Fruit fly (Drosophila melanogaster) whole organism, prepupa: Measurements from ENCODE around the gene Ucp4B.

ENCODE experiments used
- Blimp-1 ChIP-seq: fragments of 200-800 bp; sonication (Bioruptor generic); optimal IDR thresholded peaks from 3 replicates; lab custom pipeline; 2017; ENCODE audit warnings: missing biosample characterization, missing genetic modification characterization, mild to moderate bottlenecking, moderate library complexity, missing genetic modification reagents
- CG10631 ChIP-seq: fragments of 200-800 bp; sonication (Bioruptor generic); optimal IDR thresholded peaks from 2 replicates; lab custom pipeline; 2016; ENCODE audit warnings: missing biosample characterization, missing genetic modification characterization
- CG10669 ChIP-seq: fragments of 200-800 bp; sonication (Bioruptor generic); optimal IDR thresholded peaks from 3 replicates; lab custom pipeline; 2018; ENCODE audit warnings: missing biosample characterization, mild to moderate bottlenecking, missing genetic modification characterization, moderate library complexity
- CG11762 ChIP-seq: fragments of 200-800 bp; sonication (Bioruptor generic); optimal IDR thresholded peaks from 3 replicates; lab custom pipeline; 2016; ENCODE audit warnings: missing biosample characterization, missing genetic modification characterization; ENCODE audit not compliant: insufficient read depth
- CG11902 ChIP-seq: fragments of 200-800 bp; sonication (Bioruptor generic); optimal IDR thresholded peaks from 3 replicates; lab custom pipeline; 2016; ENCODE audit warnings: missing biosample characterization, missing genetic modification characterization
- CG15336 ChIP-seq: fragments of 200-800 bp; sonication (Bioruptor generic); IDR thresholded peaks from 2 replicates; pipeline ENCODE4 v1.3.6; 2022; ENCODE audit warnings: missing biosample characterization, missing genetic modification characterization
- CG1621 ChIP-seq: fragments of 200-800 bp; sonication (Bioruptor generic); optimal IDR thresholded peaks from 3 replicates; lab custom pipeline; 2018; ENCODE audit warnings: missing biosample characterization, mild to moderate bottlenecking, missing genetic modification characterization
- CG16779 ChIP-seq: fragments of 200-800 bp; sonication (Bioruptor generic); optimal IDR thresholded peaks from 3 replicates; lab custom pipeline; 2017; ENCODE audit warnings: missing biosample characterization, mild to moderate bottlenecking, missing genetic modification characterization
- CG3032 ChIP-seq: fragments of 200-800 bp; optimal IDR thresholded peaks from 2 replicates; lab custom pipeline; 2019; ENCODE audit warnings: missing biosample characterization, mild to moderate bottlenecking, missing genetic modification characterization, moderate library complexity
- CG31627 ChIP-seq: fragments of 200-800 bp; sonication (Bioruptor generic); optimal IDR thresholded peaks from 3 replicates; lab custom pipeline; 2016; ENCODE audit warnings: missing biosample characterization, missing genetic modification characterization
- CG32006 ChIP-seq: fragments of 200-800 bp; sonication (Bioruptor generic); optimal IDR thresholded peaks from 3 replicates; lab custom pipeline; 2017; ENCODE audit warnings: missing biosample characterization, mild to moderate bottlenecking, missing genetic modification characterization
- CG3919 ChIP-seq: fragments of 200-800 bp; sonication (Bioruptor generic); optimal IDR thresholded peaks from 3 replicates; lab custom pipeline; 2016; ENCODE audit warnings: missing biosample characterization, missing genetic modification characterization
- CG4318 ChIP-seq: fragments of 200-800 bp; sonication (Bioruptor generic); optimal IDR thresholded peaks from 3 replicates; lab custom pipeline; 2017; ENCODE audit warnings: missing biosample characterization, mild to moderate bottlenecking, missing genetic modification characterization
- CG6808 ChIP-seq: fragments of 200-800 bp; sonication (Bioruptor generic); optimal IDR thresholded peaks from 3 replicates; lab custom pipeline; 2017; ENCODE audit warnings: missing biosample characterization, missing genetic modification characterization, mild to moderate bottlenecking, moderate library complexity, missing genetic modification reagents
- CG6854 ChIP-seq: fragments of 200-800 bp; sonication (Bioruptor generic); optimal IDR thresholded peaks from 2 replicates; lab custom pipeline; 2017; ENCODE audit warnings: missing biosample characterization, mild to moderate bottlenecking, missing genetic modification characterization
- CG7368 ChIP-seq: fragments of 200-800 bp; sonication (Bioruptor generic); optimal IDR thresholded peaks from 3 replicates; lab custom pipeline; 2016; ENCODE audit warnings: missing biosample characterization, missing genetic modification characterization
- CG8119 ChIP-seq: fragments of 200-800 bp; sonication (Bioruptor generic); IDR thresholded peaks from 3 replicates; pipeline ENCODE4 v1.3.6; 2022; ENCODE audit warnings: missing biosample characterization, missing genetic modification characterization
- CG8319 ChIP-seq: fragments of 200-800 bp; sonication (Bioruptor generic); optimal IDR thresholded peaks from 3 replicates; lab custom pipeline; 2016; ENCODE audit warnings: missing biosample characterization, missing genetic modification characterization
- CG9139 ChIP-seq: fragments of 200-800 bp; sonication (Bioruptor generic); optimal IDR thresholded peaks from 3 replicates; lab custom pipeline; 2017; ENCODE audit warnings: missing biosample characterization, mild to moderate bottlenecking, missing genetic modification characterization
- Eip78C ChIP-seq: fragments of 200-800 bp; sonication (Bioruptor generic); peaks from one replicate; lab custom pipeline; 2016; ENCODE audit warnings: missing biosample characterization, missing genetic modification characterization
- Eip93F ChIP-seq: fragments of 200-800 bp; sonication (Bioruptor generic); optimal IDR thresholded peaks from 2 replicates; lab custom pipeline; 2016; ENCODE audit warnings: missing biosample characterization, mild to moderate bottlenecking, missing genetic modification characterization
- Ets21C ChIP-seq: fragments of 200-800 bp; sonication (Bioruptor generic); optimal IDR thresholded peaks from 3 replicates; lab custom pipeline; 2016; ENCODE audit warnings: missing biosample characterization, missing genetic modification characterization
- Ets96B ChIP-seq: fragments of 200-800 bp; optimal IDR thresholded peaks from 2 replicates; lab custom pipeline; 2019; ENCODE audit warnings: missing biosample characterization, mild to moderate bottlenecking, missing genetic modification characterization, moderate library complexity
- Hr39 ChIP-seq: fragments of 200-800 bp; sonication (Bioruptor generic); optimal IDR thresholded peaks from 2 replicates; lab custom pipeline; 2016; ENCODE audit warnings: missing biosample characterization, missing genetic modification characterization
- Met ChIP-seq: fragments of 200-800 bp; sonication (Bioruptor generic); optimal IDR thresholded peaks from 3 replicates; lab custom pipeline; 2016; ENCODE audit warnings: missing biosample characterization, missing genetic modification characterization
- OdsH ChIP-seq: fragments of 200-800 bp; sonication (Bioruptor generic); optimal IDR thresholded peaks from 3 replicates; lab custom pipeline; 2016; ENCODE audit warnings: missing biosample characterization, missing genetic modification characterization
- Smox ChIP-seq: fragments of 200-800 bp; sonication (Bioruptor generic); optimal IDR thresholded peaks from 3 replicates; lab custom pipeline; 2016; ENCODE audit warnings: missing biosample characterization, missing genetic modification characterization
- Sox102F ChIP-seq: fragments of 200-800 bp; sonication (Bioruptor generic); optimal IDR thresholded peaks from 2 replicates; lab custom pipeline; 2016; ENCODE audit warnings: missing biosample characterization, mild to moderate bottlenecking, missing genetic modification characterization
- Sox14 ChIP-seq: fragments of 200-800 bp; sonication (Bioruptor generic); optimal IDR thresholded peaks from 3 replicates; lab custom pipeline; 2016; ENCODE audit warnings: missing biosample characterization, missing genetic modification characterization
- Sox15 ChIP-seq: fragments of 200-800 bp; sonication (Bioruptor generic); optimal IDR thresholded peaks from 3 replicates; lab custom pipeline; 2016; ENCODE audit warnings: missing biosample characterization, missing genetic modification characterization
- acj6 ChIP-seq: fragments of 200-800 bp; sonication (Bioruptor generic); optimal IDR thresholded peaks from 3 replicates; lab custom pipeline; 2016; ENCODE audit warnings: missing biosample characterization, missing genetic modification characterization
- dac ChIP-seq: fragments of 200-800 bp; sonication (Bioruptor generic); optimal IDR thresholded peaks from 2 replicates; lab custom pipeline; 2017; ENCODE audit warnings: missing biosample characterization, mild to moderate bottlenecking, missing genetic modification characterization
- esn ChIP-seq: fragments of 200-800 bp; sonication (Bioruptor generic); optimal IDR thresholded peaks from 2 replicates; lab custom pipeline; 2016; ENCODE audit warnings: missing biosample characterization, mild to moderate bottlenecking, missing genetic modification characterization, moderate library complexity
- fkh ChIP-seq: fragments of 200-800 bp; sonication (Bioruptor generic); optimal IDR thresholded peaks from 3 replicates; lab custom pipeline; 2017; ENCODE audit warnings: missing biosample characterization, mild to moderate bottlenecking, missing genetic modification characterization, moderate library complexity
- lz ChIP-seq: fragments of 200-800 bp; sonication (Bioruptor generic); optimal IDR thresholded peaks from 3 replicates; lab custom pipeline; 2016; ENCODE audit warnings: missing biosample characterization, missing genetic modification characterization
- net ChIP-seq: fragments of 200-800 bp; sonication (Bioruptor generic); optimal IDR thresholded peaks from 3 replicates; lab custom pipeline; 2016; ENCODE audit warnings: missing biosample characterization, missing genetic modification characterization
- pdm3 ChIP-seq: fragments of 200-800 bp; sonication (Bioruptor generic); optimal IDR thresholded peaks from 3 replicates; lab custom pipeline; 2016; ENCODE audit warnings: missing biosample characterization, missing genetic modification characterization
- salr ChIP-seq, 2 experiments: fragments of 200-800 bp; sonication (Bioruptor generic); optimal IDR thresholded peaks; 3 replicates each; lab custom pipeline; 2016 to 2018; ENCODE audit warnings: missing biosample characterization in 2 of 2, missing genetic modification characterization in 2 of 2, mild to moderate bottlenecking in 1 of 2
- spab ChIP-seq: fragments of 200-800 bp; sonication (Bioruptor generic); optimal IDR thresholded peaks from 2 replicates; lab custom pipeline; 2017; ENCODE audit warnings: missing biosample characterization, mild to moderate bottlenecking, missing genetic modification characterization, missing genetic modification reagents
- ss ChIP-seq, 2 experiments: fragments of 200-800 bp; sonication (Bioruptor generic); optimal IDR thresholded peaks; 2 replicates in 1 of 2; 3 replicates in 1 of 2; lab custom pipeline; 2017 to 2018; ENCODE audit warnings: mild to moderate bottlenecking in 2 of 2, missing biosample characterization in 2 of 2, missing genetic modification characterization in 2 of 2, moderate library complexity in 1 of 2
- svp ChIP-seq: fragments of 200-800 bp; sonication (Bioruptor generic); peaks from one replicate; lab custom pipeline; 2016; ENCODE audit warnings: missing biosample characterization, missing genetic modification characterization
- topi ChIP-seq: fragments of 200-800 bp; sonication (Bioruptor generic); optimal IDR thresholded peaks from 3 replicates; lab custom pipeline; 2016; ENCODE audit warnings: missing biosample characterization, missing genetic modification characterization
- vri ChIP-seq: fragments of 200-800 bp; sonication (Bioruptor generic); optimal IDR thresholded peaks from 3 replicates; lab custom pipeline; 2016; ENCODE audit warnings: missing biosample characterization, mild to moderate bottlenecking, missing genetic modification characterization

Ucp4B gene

DNA sequence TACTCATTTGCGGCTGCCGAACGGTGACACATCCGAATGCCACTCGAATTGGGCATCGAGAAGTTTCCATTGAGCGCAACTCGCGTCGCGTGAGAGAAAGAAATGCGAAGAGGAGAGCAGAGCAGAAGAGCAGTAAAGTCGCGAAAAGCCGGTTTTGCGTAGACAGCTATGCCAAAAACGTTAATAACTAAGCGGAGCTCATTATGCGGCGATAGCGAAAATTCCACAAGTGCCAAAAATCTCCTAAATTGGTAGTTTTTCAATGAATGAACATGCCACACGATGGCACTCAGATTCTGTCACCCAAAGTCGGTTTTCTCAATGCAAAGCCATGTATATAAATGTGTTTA is 8.0 kb downstream of the Ucp4B start:
- no peak for TF ChIP-seq Ets21C (GFP tag; lab: Kevin White, UChicago)
- no peak for TF ChIP-seq CG6854 (GFP tag; lab: Kevin White, UChicago)
- no peak for TF ChIP-seq CG10631 (GFP tag; lab: Kevin White, UChicago)
- no peak for TF ChIP-seq acj6 (GFP tag; lab: Kevin White, UChicago)
- TF ChIP-seq CG1621, result no peak
- no peak for TF ChIP-seq CG9139 (GFP tag; lab: Kevin White, UChicago)

- TF ChIP-seq CG6854 (GFP tag; lab: Kevin White, UChicago) (peak; percentile 24), Eip93F (peak; percentile 64), topi (GFP tag; lab: Kevin White, UChicago) (peak; percentile 21), pdm3 (no peak), Ets21C (GFP tag; lab: Kevin White, UChicago) (no peak), Sox15 (no peak), CG11902 (no peak), CG1621 (peak; percentile 20), spab (GFP tag; lab: Kevin White, UChicago) (no peak), CG6808 (GFP tag; lab: Kevin White, UChicago) (peak; percentile 13), OdsH (GFP tag; lab: Kevin White, UChicago) (no peak), Ets96B (no peak), ss (GFP tag; optimal IDR thresholded peaks at IDR 0.05; lab: Kevin White, UChicago) (peak in 1 of 2 experiments; percentile 55), CG3919 (GFP tag; lab: Kevin White, UChicago) (peak; percentile 61), Blimp-1 (GFP tag; lab: Kevin White, UChicago) (no peak), CG4318 (GFP tag; lab: Kevin White, UChicago) (no peak), CG7368 (GFP tag; lab: Kevin White, UChicago) (peak; percentile 39), CG31627 (GFP tag; lab: Kevin White, UChicago) (no peak), fkh (no peak), Eip78C (GFP tag; lab: Kevin White, UChicago) (peak; percentile 2), CG3032 (peak; percentile 13), svp (peak; percentile 95), Sox102F (GFP tag; lab: Kevin White, UChicago) (peak; percentile 19), esn (GFP tag; lab: Kevin White, UChicago) (peak; percentile 18), CG11762 (GFP tag; lab: Kevin White, UChicago) (no peak), net (GFP tag; lab: Kevin White, UChicago) (peak; percentile 4), CG8119 (GFP tag; lab: Robert Waterston, UW) (no peak), vri (GFP tag; lab: Kevin White, UChicago) (peak; percentile 27), Sox14 (GFP tag; lab: Kevin White, UChicago) (peak; percentile 19), Met (GFP tag; lab: Kevin White, UChicago) (peak; percentile 44)
These were observed 8.8 kb downstream of the Ucp4B start for dm6 chr2L:5978333-5979054.

DNA sequence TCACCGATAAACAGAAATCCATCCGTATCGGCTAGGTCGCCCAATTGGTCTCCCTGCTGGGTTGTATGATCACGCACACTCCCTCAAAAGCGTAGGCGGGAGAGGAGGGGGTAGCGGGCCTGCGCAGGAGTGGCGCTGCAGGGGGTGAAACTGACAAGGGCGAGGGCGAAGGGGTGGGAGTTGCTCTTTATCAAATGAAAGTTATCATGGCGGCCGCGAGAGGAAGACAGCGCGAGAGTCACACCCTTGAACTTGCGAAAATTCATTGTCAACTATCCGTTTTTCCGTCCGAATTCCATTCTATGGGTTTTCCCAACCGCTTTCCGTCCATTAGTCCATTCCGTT is 9.4 kb downstream of the Ucp4B start:
- TF ChIP-seq CG15336 (GFP tag; lab: Robert Waterston, UW) (no peak), fkh (no peak), CG32006 (GFP tag; lab: Kevin White, UChicago) (peak; percentile 6), CG8319 (GFP tag; lab: Kevin White, UChicago) (no peak), lz (no peak), CG9139 (GFP tag; lab: Kevin White, UChicago) (no peak), salr (GFP tag; optimal IDR thresholded peaks at IDR 0.05; lab: Kevin White, UChicago) (peak in 1 of 2 experiments; percentile 1), acj6 (GFP tag; lab: Kevin White, UChicago) (no peak), Met (GFP tag; lab: Kevin White, UChicago) (no peak), Smox (GFP tag; lab: Kevin White, UChicago) (no peak), Blimp-1 (GFP tag; lab: Kevin White, UChicago) (peak; percentile 8), CG4318 (GFP tag; lab: Kevin White, UChicago) (no peak), Hr39 (GFP tag; lab: Kevin White, UChicago) (no peak), dac (GFP tag; lab: Kevin White, UChicago) (no peak), CG10631 (GFP tag; lab: Kevin White, UChicago) (no peak), CG3919 (GFP tag; lab: Kevin White, UChicago) (no peak), svp (peak; percentile 76), CG6808 (GFP tag; lab: Kevin White, UChicago) (no peak), CG16779 (tag; lab: Kevin White, UChicago) (no peak), Eip78C (GFP tag; lab: Kevin White, UChicago) (peak; percentile 47), ss (GFP tag; optimal IDR thresholded peaks at IDR 0.05; lab: Kevin White, UChicago) (no peak), Ets21C (GFP tag; lab: Kevin White, UChicago) (no peak), CG8119 (GFP tag; lab: Robert Waterston, UW) (no peak), CG3032 (no peak), CG10669 (GFP tag; lab: Kevin White, UChicago) (no peak)
